Worm (Caenorhabditis elegans) whole organism, L2 larva: Measurements from ENCODE around the gene grl-3.
"Not testable (repeated sequence)": the region's sequence is repeated elsewhere in the genome, so short reads cannot be mapped to it uniquely, and the experiment has no call there.

Experiments used
- C34F6.9 ChIP-seq: fragments of 150-350 bp; optimal IDR thresholded peaks from 2 replicates; lab custom pipeline; 2014; ENCODE audit warnings: missing biosample characterization, missing genetic modification characterization
- F13H6.1 ChIP-seq: sonication (generic microtip); optimal IDR thresholded peaks from 2 replicates; lab custom pipeline; 2016; ENCODE audit warnings: missing genetic modification characterization, missing compliant biosample characterization
- ZK546.5 ChIP-seq: sonication (generic microtip); optimal IDR thresholded peaks from 2 replicates; lab custom pipeline; 2017; ENCODE audit warnings: missing biosample characterization, missing genetic modification characterization
- aly-2 ChIP-seq: fragments of 150-350 bp; optimal IDR thresholded peaks from 2 replicates; lab custom pipeline; 2014; ENCODE audit warnings: missing biosample characterization, missing genetic modification characterization
- ama-1 ChIP-seq: fragments of 150-350 bp; optimal IDR thresholded peaks from 2 replicates; lab custom pipeline; 2018; ENCODE audit warnings: inconsistent platforms
- blmp-1 ChIP-seq: sonication (generic microtip); optimal IDR thresholded peaks from 2 replicates; lab custom pipeline; 2017; ENCODE audit warnings: missing genetic modification characterization, mild to moderate bottlenecking, missing compliant biosample characterization, antibody characterized with exemption, moderate library complexity; ENCODE audit not compliant: insufficient read depth
- ceh-16 ChIP-seq: fragments of 150-350 bp; optimal IDR thresholded peaks from 2 replicates; lab custom pipeline; 2014; ENCODE audit warnings: missing biosample characterization, missing genetic modification characterization
- crh-2 ChIP-seq: sonication (generic microtip); optimal IDR thresholded peaks from 2 replicates; lab custom pipeline; 2017; ENCODE audit warnings: missing biosample characterization, missing genetic modification characterization
- dmd-4 ChIP-seq: sonication (generic microtip); optimal IDR thresholded peaks from 2 replicates; lab custom pipeline; 2017; ENCODE audit warnings: missing biosample characterization, missing genetic modification characterization
- elt-1 ChIP-seq: fragments of 150-350 bp; optimal IDR thresholded peaks from 2 replicates; lab custom pipeline; 2014; ENCODE audit warnings: missing biosample characterization, missing genetic modification characterization
- fos-1 ChIP-seq: fragments of 150-350 bp; optimal IDR thresholded peaks from 2 replicates; lab custom pipeline; 2014; ENCODE audit warnings: missing biosample characterization, missing genetic modification characterization
- lin-11 ChIP-seq: fragments of 150-350 bp; sonication (generic microtip); optimal IDR thresholded peaks from 2 replicates; lab custom pipeline; 2014; ENCODE audit warnings: missing biosample characterization, missing genetic modification characterization, inconsistent platforms, mixed read lengths
- lin-13 ChIP-seq: fragments of 150-350 bp; optimal IDR thresholded peaks from 2 replicates; lab custom pipeline; 2014; ENCODE audit warnings: missing biosample characterization, missing genetic modification reagents, missing genetic modification characterization
- lin-39 ChIP-seq: fragments of 150-350 bp; optimal IDR thresholded peaks from 2 replicates; lab custom pipeline; 2014; ENCODE audit warnings: missing biosample characterization, missing genetic modification reagents, missing genetic modification characterization
- lsy-2 ChIP-seq, 2 experiments: fragments of 150-350 bp in 1 of 2; sonication (generic microtip) in 1 of 2; optimal IDR thresholded peaks; 2 replicates each; lab custom pipeline; 2014 to 2017; ENCODE audit warnings: missing biosample characterization in 2 of 2, missing genetic modification characterization in 2 of 2
- mab-5 ChIP-seq: fragments of 150-350 bp; optimal IDR thresholded peaks from 2 replicates; lab custom pipeline; 2014; ENCODE audit warnings: missing biosample characterization, missing genetic modification characterization
- nhr-12 ChIP-seq: fragments of 150-350 bp; optimal IDR thresholded peaks from 2 replicates; lab custom pipeline; 2014; ENCODE audit warnings: missing biosample characterization, missing genetic modification characterization
- nhr-21 ChIP-seq: fragments of 150-350 bp; optimal IDR thresholded peaks from 2 replicates; lab custom pipeline; 2014; ENCODE audit warnings: missing biosample characterization, missing genetic modification characterization
- nhr-23 ChIP-seq: fragments of 150-350 bp; optimal IDR thresholded peaks from 2 replicates; lab custom pipeline; 2014; ENCODE audit warnings: missing biosample characterization, missing genetic modification reagents, missing genetic modification characterization
- nhr-237 ChIP-seq: fragments of 150-350 bp; optimal IDR thresholded peaks from 2 replicates; lab custom pipeline; 2014; ENCODE audit warnings: missing biosample characterization, missing genetic modification characterization
- nhr-6 ChIP-seq: fragments of 150-350 bp; optimal IDR thresholded peaks from 2 replicates; lab custom pipeline; 2014; ENCODE audit warnings: missing biosample characterization, missing genetic modification characterization
- nhr-77 ChIP-seq: fragments of 150-350 bp; optimal IDR thresholded peaks from 2 replicates; lab custom pipeline; 2014; ENCODE audit warnings: missing biosample characterization, missing genetic modification characterization
- sem-4 ChIP-seq: fragments of 150-350 bp; optimal IDR thresholded peaks from 2 replicates; lab custom pipeline; 2014; ENCODE audit warnings: missing biosample characterization, missing genetic modification reagents, missing genetic modification characterization
- snpc-4 ChIP-seq: fragments of 150-350 bp; optimal IDR thresholded peaks from 2 replicates; lab custom pipeline; 2014; ENCODE audit warnings: missing biosample characterization, missing genetic modification characterization
- unc-39 ChIP-seq: fragments of 150-350 bp; optimal IDR thresholded peaks from 2 replicates; lab custom pipeline; 2014; ENCODE audit warnings: missing biosample characterization, missing genetic modification characterization
- unc-55 ChIP-seq: fragments of 150-350 bp; sonication (generic microtip); optimal IDR thresholded peaks from 3 replicates; lab custom pipeline; 2014; ENCODE audit warnings: missing biosample characterization, missing genetic modification reagents, missing genetic modification characterization
- ztf-1 ChIP-seq: fragments of 200-800 bp; sonication (Bioruptor generic); conservative IDR thresholded peaks from 2 replicates; pipeline ENCODE4 v1.3.6; 2022; ENCODE audit warnings: missing genetic modification characterization, missing compliant biosample characterization
- ztf-11 ChIP-seq: sonication (generic microtip); optimal IDR thresholded peaks from 2 replicates; lab custom pipeline; 2017; ENCODE audit warnings: missing biosample characterization, missing genetic modification characterization
- ztf-4 ChIP-seq: fragments of 150-350 bp; optimal IDR thresholded peaks from 2 replicates; lab custom pipeline; 2014; ENCODE audit warnings: missing biosample characterization, missing genetic modification characterization

grl-3 gene

ce11 chrV:11386428-11386827, 24.9 kb upstream of the grl-3 start, which contains the start of gene F55C10.4:
Gene F55C10.4, plus strand, starts transcription at chrV:11386728.
- TF ChIP-seq blmp-1 (tag; lab: Kevin White, UChicago) = no peak
- no peak for TF ChIP-seq lsy-2 (tag; optimal IDR thresholded peaks at IDR 0.05; lab: Kevin White, UChicago)
- no peak for TF ChIP-seq nhr-21 (tag; lab: Kevin White, UChicago)
- TF ChIP-seq crh-2 = no peak
- no peak for TF ChIP-seq lin-11 (tag; lab: Kevin White, UChicago)
- no peak for TF ChIP-seq nhr-23
- TF ChIP-seq nhr-6 = no peak
- TF ChIP-seq, all 48 proteins: peak for 0

DNA sequence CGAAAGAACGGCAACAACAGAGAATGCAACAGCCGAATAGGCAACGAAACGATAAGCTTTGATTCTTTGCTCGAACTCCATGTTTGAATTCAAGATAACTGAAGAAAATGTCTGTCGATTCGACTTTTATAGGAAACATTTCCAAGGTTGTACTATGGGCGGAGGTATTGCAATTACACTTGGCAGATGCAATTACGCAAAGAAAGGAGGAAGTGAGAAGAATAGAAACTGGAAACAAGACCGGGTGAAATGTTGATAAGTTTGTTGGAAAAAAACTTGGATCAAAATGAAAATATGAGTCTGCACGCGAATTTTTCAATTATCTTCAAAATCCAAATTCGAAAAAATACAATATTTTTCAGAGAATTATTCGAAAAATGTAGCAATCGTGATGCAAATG, 21.5 kb upstream of the grl-3 start, which contains the start of gene col-155:
TSS of gene col-155 (minus strand) at position 101 of the 400 bp plus-strand sequence.
- TF ChIP-seq lin-39 (tag; lab: Kevin White, UChicago) (no peak), dmd-4 (no peak), mab-5 (tag; lab: Kevin White, UChicago) (no peak), snpc-4 (tag; lab: Kevin White, UChicago) (no peak), unc-39 (tag; lab: Kevin White, UChicago) (no peak)

- no peak for TF ChIP-seq fos-1 (tag; lab: Kevin White, UChicago)
Measured at ce11 chrV:11390394-11390793, 20.9 kb upstream of the grl-3 start, which contains the start of the genes K03B8.11 and K03B8.14. Gene K03B8.11, minus strand, starts transcription at chrV:11390494. Gene K03B8.14, plus strand, starts transcription at chrV:11390503.

ce11 chrV:11392020-11392419, 19.3 kb upstream of the grl-3 start, which contains the start of gene nas-16:
Gene nas-16, plus strand, starts transcription at chrV:11392320.
- TF ChIP-seq F13H6.1 (tag; lab: Kevin White, UChicago) (no peak), nhr-237 (tag; lab: Kevin White, UChicago) (no peak), nhr-77 (tag; lab: Kevin White, UChicago) (no peak), elt-1 (no peak), C34F6.9 (no peak), aly-2 (no peak), nhr-6 (no peak), nhr-12 (no peak), ztf-11 (tag; lab: Kevin White, UChicago) (no peak), ZK546.5 (tag; lab: Kevin White, UChicago) (no peak), ztf-4 (tag; lab: Kevin White, UChicago) (no peak), ama-1 (lab: Kevin White, UChicago) (no peak), nhr-23 (no peak), lin-39 (tag; lab: Kevin White, UChicago) (no peak)

ce11 chrV:11395024-11395423, 16.3 kb upstream of the grl-3 start, which contains the start of gene K03B8.4:
Gene K03B8.4, minus strand, starts transcription at chrV:11395124.
- TF ChIP-seq crh-2; snpc-4 (tag; lab: Kevin White, UChicago); fos-1 (tag; lab: Kevin White, UChicago): not testable (repeated sequence)

- TF ChIP-seq snpc-4 (tag; lab: Kevin White, UChicago); unc-55 (GFP tag; lab: Kevin White, UChicago); unc-39 (tag; lab: Kevin White, UChicago): not testable (repeated sequence)
Measured at ce11 chrV:11396134-11396533, 15.2 kb upstream of the grl-3 start, which contains the start of gene nas-18. Gene nas-18, plus strand, starts transcription at chrV:11396434.

DNA sequence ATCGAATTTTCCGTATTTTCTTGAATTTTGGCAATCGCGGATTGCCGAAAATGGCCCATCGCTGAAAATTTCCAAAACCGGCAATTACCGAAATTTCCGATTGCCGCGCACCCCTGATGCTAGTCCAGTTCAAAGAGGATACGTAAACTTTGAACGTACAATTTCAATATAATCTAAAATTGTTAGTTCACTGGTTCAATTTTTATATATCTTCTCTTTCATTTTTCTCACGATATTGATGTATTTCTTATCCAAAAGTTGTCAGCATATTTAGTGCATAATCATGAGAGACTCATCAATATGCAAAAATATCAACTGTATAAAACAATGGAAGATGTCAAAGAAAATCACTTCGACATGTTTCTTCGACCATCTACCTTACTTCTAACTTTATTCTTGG, 12.7 kb upstream of the grl-3 start, which contains the start of gene nas-17:
TSS of gene nas-17 (plus strand) at position 301 of the 400 bp plus-strand sequence.
- TF ChIP-seq mab-5 (tag; lab: Kevin White, UChicago) (no peak), ceh-16 (tag; lab: Kevin White, UChicago) (no peak), nhr-237 (tag; lab: Kevin White, UChicago) (no peak), sem-4 (tag; lab: Kevin White, UChicago) (no peak), lin-13 (GFP tag; lab: Kevin White, UChicago) (no peak), ztf-4 (tag; lab: Kevin White, UChicago) (no peak), ztf-11 (tag; lab: Kevin White, UChicago) (no peak), ztf-1 (no peak), lsy-2 (tag; optimal IDR thresholded peaks at IDR 0.05; lab: Kevin White, UChicago) (no peak)
- TF ChIP-seq, all 48 proteins: peak for 0
